Fruit fly (Drosophila melanogaster) whole organism, embryonic: ENCODE measurements around the gene Invadolysin.

Source experiments
- Ada2b ChIP-seq: fragments of 200-800 bp; sonication (Bioruptor generic); IDR thresholded peaks from 2 replicates; pipeline ENCODE4 v1.3.6; 2022; ENCODE audit warnings: missing biosample characterization, missing genetic modification characterization
- CG10959 ChIP-seq: fragments of 200-800 bp; sonication (Bioruptor generic); IDR thresholded peaks from 2 replicates; pipeline ENCODE4 v1.3.6; 2022; ENCODE audit warnings: missing biosample characterization, missing genetic modification characterization
- CG11085 ChIP-seq: fragments of 200-800 bp; sonication (Bioruptor generic); IDR thresholded peaks from 2 replicates; pipeline ENCODE4 v1.3.6; 2022; ENCODE audit warnings: missing biosample characterization, missing genetic modification characterization
- CG12104 ChIP-seq: fragments of 200-800 bp; sonication (Bioruptor generic); optimal IDR thresholded peaks from 3 replicates; lab custom pipeline; 2016; ENCODE audit warnings: missing biosample characterization, missing genetic modification characterization
- CG12219 ChIP-seq: fragments of 200-800 bp; sonication (Bioruptor generic); optimal IDR thresholded peaks from 3 replicates; lab custom pipeline; 2018; ENCODE audit warnings: missing biosample characterization, mild to moderate bottlenecking, missing genetic modification characterization
- CG14965 ChIP-seq: fragments of 200-800 bp; sonication (Bioruptor generic); optimal IDR thresholded peaks from 2 replicates; lab custom pipeline; 2016; ENCODE audit warnings: missing biosample characterization, missing genetic modification characterization, borderline replicate concordance
- CG15011 ChIP-seq: fragments of 200-800 bp; sonication (Bioruptor generic); optimal IDR thresholded peaks from 3 replicates; lab custom pipeline; 2018; ENCODE audit warnings: missing biosample characterization, mild to moderate bottlenecking, missing genetic modification characterization
- CG17359 ChIP-seq: fragments of 200-800 bp; sonication (Bioruptor generic); optimal IDR thresholded peaks from 3 replicates; lab custom pipeline; 2018; ENCODE audit warnings: missing biosample characterization, mild to moderate bottlenecking, missing genetic modification characterization, moderate library complexity
- CG17568 ChIP-seq: fragments of 200-800 bp; sonication (Bioruptor generic); optimal IDR thresholded peaks from 2 replicates; lab custom pipeline; 2018; ENCODE audit warnings: missing biosample characterization, mild to moderate bottlenecking, missing genetic modification characterization, moderate library complexity
- CG2116 ChIP-seq: fragments of 200-800 bp; sonication (Bioruptor generic); optimal IDR thresholded peaks from 3 replicates; lab custom pipeline; 2018; ENCODE audit warnings: missing biosample characterization, mild to moderate bottlenecking, missing genetic modification characterization
- CG2678 ChIP-seq: fragments of 200-800 bp; sonication (Bioruptor generic); optimal IDR thresholded peaks from 3 replicates; lab custom pipeline; 2019; ENCODE audit warnings: missing biosample characterization, mild to moderate bottlenecking, missing genetic modification characterization, moderate library complexity
- CG2875 ChIP-seq: fragments of 200-800 bp; sonication (Bioruptor generic); optimal IDR thresholded peaks from 2 replicates; lab custom pipeline; 2017; ENCODE audit warnings: missing biosample characterization, mild to moderate bottlenecking, missing genetic modification characterization, missing genetic modification reagents
- CG30020 ChIP-seq: fragments of 200-800 bp; optimal IDR thresholded peaks from 2 replicates; lab custom pipeline; 2019; ENCODE audit warnings: missing biosample characterization, mild to moderate bottlenecking, missing genetic modification characterization, moderate library complexity
- CG33213 ChIP-seq: fragments of 200-800 bp; sonication (Bioruptor generic); optimal IDR thresholded peaks from 3 replicates; lab custom pipeline; 2016; ENCODE audit warnings: missing biosample characterization, missing genetic modification characterization
- CG34376 ChIP-seq: fragments of 200-800 bp; sonication (Bioruptor generic); optimal IDR thresholded peaks from 2 replicates; lab custom pipeline; 2018; ENCODE audit warnings: missing biosample characterization, mild to moderate bottlenecking, missing genetic modification characterization
- CG3838 ChIP-seq: fragments of 200-800 bp; sonication (Bioruptor generic); optimal IDR thresholded peaks from 3 replicates; lab custom pipeline; 2016; ENCODE audit warnings: missing biosample characterization, missing genetic modification characterization
- CG6765 ChIP-seq: fragments of 200-800 bp; sonication (Bioruptor generic); optimal IDR thresholded peaks from 3 replicates; lab custom pipeline; 2017; ENCODE audit warnings: missing biosample characterization, mild to moderate bottlenecking, missing genetic modification characterization
- CG7556 ChIP-seq: fragments of 200-800 bp; sonication (Bioruptor generic); optimal IDR thresholded peaks from 2 replicates; lab custom pipeline; 2017; ENCODE audit warnings: missing biosample characterization, mild to moderate bottlenecking, missing genetic modification characterization
- CG7963 ChIP-seq: fragments of 200-800 bp; sonication (Bioruptor generic); IDR thresholded peaks from 3 replicates; pipeline ENCODE4 v1.3.6; 2022; ENCODE audit warnings: missing biosample characterization, missing genetic modification characterization; ENCODE audit not compliant: partially characterized antibody
- CG9727 ChIP-seq: fragments of 200-800 bp; sonication (Bioruptor generic); optimal IDR thresholded peaks from 3 replicates; lab custom pipeline; 2017; ENCODE audit warnings: missing biosample characterization, mild to moderate bottlenecking, missing genetic modification characterization
- Dbx ChIP-seq: fragments of 200-800 bp; sonication (Bioruptor generic); IDR thresholded peaks from 3 replicates; pipeline ENCODE4 v1.3.6; 2022; ENCODE audit warnings: missing biosample characterization, missing genetic modification characterization
- Dref ChIP-seq: fragments of 200-800 bp; sonication (Bioruptor generic); IDR thresholded peaks from 2 replicates; pipeline ENCODE4 v1.3.6; 2022; ENCODE audit warnings: missing biosample characterization, missing genetic modification characterization
- H15 ChIP-seq: fragments of 200-800 bp; sonication (Bioruptor generic); IDR thresholded peaks from 3 replicates; pipeline ENCODE4 v1.3.6; 2022; ENCODE audit warnings: missing biosample characterization, missing genetic modification characterization
- H2.0 ChIP-seq: fragments of 200-800 bp; sonication (Bioruptor generic); IDR thresholded peaks from 2 replicates; pipeline ENCODE4 v1.3.6; 2022; ENCODE audit warnings: missing biosample characterization, missing genetic modification characterization
- HLH54F ChIP-seq: fragments of 200-800 bp; sonication (Bioruptor generic); optimal IDR thresholded peaks from 3 replicates; lab custom pipeline; 2016; ENCODE audit warnings: missing biosample characterization, missing genetic modification characterization
- Mes4 ChIP-seq: fragments of 200-800 bp; sonication (Bioruptor generic); optimal IDR thresholded peaks from 2 replicates; lab custom pipeline; 2016; ENCODE audit warnings: missing biosample characterization, missing genetic modification characterization
- Mrtf ChIP-seq: fragments of 200-800 bp; sonication (Bioruptor generic); IDR thresholded peaks from 3 replicates; pipeline ENCODE4 v1.3.6; 2022; ENCODE audit warnings: missing biosample characterization, missing genetic modification characterization
- NC2α ChIP-seq: fragments of 200-800 bp; sonication (Bioruptor generic); optimal IDR thresholded peaks from 2 replicates; lab custom pipeline; 2016; ENCODE audit warnings: missing biosample characterization, missing genetic modification characterization
- NC2β ChIP-seq: fragments of 200-800 bp; sonication (Bioruptor generic); optimal IDR thresholded peaks from 2 replicates; lab custom pipeline; 2016; ENCODE audit warnings: missing biosample characterization, missing genetic modification characterization
- Nf-YB ChIP-seq: fragments of 200-800 bp; sonication (Bioruptor generic); optimal IDR thresholded peaks from 3 replicates; lab custom pipeline; 2019; ENCODE audit warnings: missing biosample characterization, mild to moderate bottlenecking, missing genetic modification characterization, moderate library complexity
- Poxn ChIP-seq: fragments of 200-800 bp; sonication (Bioruptor generic); IDR thresholded peaks from 2 replicates; pipeline ENCODE4 v1.3.6; 2022; ENCODE audit warnings: missing biosample characterization, missing genetic modification characterization
- Sox100B ChIP-seq: fragments of 200-800 bp; sonication (Bioruptor generic); optimal IDR thresholded peaks from 3 replicates; lab custom pipeline; 2018; ENCODE audit warnings: missing biosample characterization, mild to moderate bottlenecking, missing genetic modification characterization
- ash1 ChIP-seq: fragments of 200-800 bp; sonication (Bioruptor generic); optimal IDR thresholded peaks from 2 replicates; lab custom pipeline; 2018; ENCODE audit warnings: missing biosample characterization, mild to moderate bottlenecking, missing genetic modification characterization
- chn ChIP-seq: fragments of 200-800 bp; sonication (Bioruptor generic); optimal IDR thresholded peaks from 2 replicates; lab custom pipeline; 2016; ENCODE audit warnings: missing biosample characterization, missing genetic modification characterization
- corto ChIP-seq: fragments of 200-800 bp; sonication (Bioruptor generic); optimal IDR thresholded peaks from 2 replicates; lab custom pipeline; 2016; ENCODE audit warnings: missing biosample characterization, mild to moderate bottlenecking, missing genetic modification characterization, moderate library complexity
- dmrt99B ChIP-seq: fragments of 200-800 bp; sonication (Bioruptor generic); optimal IDR thresholded peaks from 2 replicates; lab custom pipeline; 2018; ENCODE audit warnings: missing biosample characterization, mild to moderate bottlenecking, missing genetic modification characterization, moderate library complexity
- ham ChIP-seq: fragments of 200-800 bp; sonication (Bioruptor generic); IDR thresholded peaks from 2 replicates; pipeline ENCODE4 v1.3.6; 2022; ENCODE audit warnings: missing biosample characterization, missing genetic modification characterization
- nau ChIP-seq: fragments of 200-800 bp; sonication (Bioruptor generic); optimal IDR thresholded peaks from 3 replicates; lab custom pipeline; 2017; ENCODE audit warnings: missing biosample characterization, mild to moderate bottlenecking, missing genetic modification characterization, missing genetic modification reagents
- nerfin-1 ChIP-seq: fragments of 200-800 bp; sonication (Bioruptor generic); optimal IDR thresholded peaks from 3 replicates; lab custom pipeline; 2019; ENCODE audit warnings: missing biosample characterization, mild to moderate bottlenecking, missing genetic modification characterization, moderate library complexity
- pb ChIP-seq: fragments of 200-800 bp; sonication (Bioruptor generic); optimal IDR thresholded peaks from 3 replicates; lab custom pipeline; 2016; ENCODE audit warnings: missing biosample characterization, missing genetic modification characterization
- rib ChIP-seq: fragments of 200-800 bp; sonication (Bioruptor generic); IDR thresholded peaks from 2 replicates; pipeline ENCODE4 v1.3.6; 2022; ENCODE audit warnings: missing biosample characterization, missing genetic modification characterization
- run ChIP-seq: fragments of 200-800 bp; sonication (Bioruptor generic); optimal IDR thresholded peaks from 3 replicates; lab custom pipeline; 2018; ENCODE audit warnings: missing biosample characterization, mild to moderate bottlenecking, missing genetic modification characterization
- seq ChIP-seq: fragments of 200-800 bp; sonication (Bioruptor generic); IDR thresholded peaks from 2 replicates; pipeline ENCODE4 v1.3.6; 2022; ENCODE audit warnings: missing biosample characterization, missing genetic modification characterization
- shn ChIP-seq: fragments of 200-800 bp; sonication (Bioruptor generic); optimal IDR thresholded peaks from 3 replicates; lab custom pipeline; 2016; ENCODE audit warnings: missing biosample characterization, missing genetic modification characterization
- sim ChIP-seq: fragments of 200-800 bp; sonication (Bioruptor generic); IDR thresholded peaks from 2 replicates; pipeline ENCODE4 v1.3.6; 2022; ENCODE audit warnings: missing biosample characterization, missing genetic modification characterization
- stwl ChIP-seq: fragments of 200-800 bp; sonication (Bioruptor generic); optimal IDR thresholded peaks from 3 replicates; lab custom pipeline; 2018; ENCODE audit warnings: missing biosample characterization, mild to moderate bottlenecking, missing genetic modification characterization, moderate library complexity
- twi ChIP-seq: fragments of 200-800 bp; optimal IDR thresholded peaks from 2 replicates; lab custom pipeline; 2019; ENCODE audit warnings: missing biosample characterization, mild to moderate bottlenecking, missing genetic modification characterization, moderate library complexity
- vfl ChIP-seq: fragments of 200-800 bp; sonication (Bioruptor generic); optimal IDR thresholded peaks from 2 replicates; lab custom pipeline; 2016; ENCODE audit warnings: missing biosample characterization, missing genetic modification characterization
- wdn ChIP-seq: fragments of 200-800 bp; sonication (Bioruptor generic); IDR thresholded peaks from 2 replicates; pipeline ENCODE4 v1.3.6; 2022; ENCODE audit warnings: missing biosample characterization, missing genetic modification characterization

Invadolysin gene

dm6 chr3R:10144103-10144998 lies at the start of gene Invadolysin, which contains the start of gene TAF1B (continued):
- TF ChIP-seq Dref (peak; percentile 84), nau (GFP tag; lab: Kevin White, UChicago) (no peak), H2.0 (GFP tag; lab: Robert Waterston, UW) (peak; percentile 14; the same call in 1 of the 2 replicates), Dbx (GFP tag; lab: Robert Waterston, UW) (peak; percentile 25; the same call in 1 of the 3 replicates), Nf-YB (GFP tag; lab: Kevin White, UChicago) (peak; percentile 19), CG14965 (GFP tag; lab: Kevin White, UChicago) (no peak), Poxn (GFP tag; lab: Robert Waterston, UW) (no peak), CG15011 (no peak), CG30020 (tag; lab: Kevin White, UChicago) (peak; percentile 49), ham (GFP tag; lab: Robert Waterston, UW) (no peak), sim (GFP tag; lab: Robert Waterston, UW) (no peak), Mes4 (GFP tag; lab: Kevin White, UChicago) (peak; percentile 37), stwl (tag; lab: Kevin White, UChicago) (peak; percentile 80), CG9727 (GFP tag; lab: Kevin White, UChicago) (peak; percentile 65), CG7963 (GFP tag; lab: Robert Waterston, UW) (peak; percentile 88), run (peak; percentile 15), dmrt99B (tag; lab: Kevin White, UChicago) (peak; percentile 22), NC2α (GFP tag; lab: Kevin White, UChicago) (no peak), vfl (GFP tag; lab: Kevin White, UChicago) (no peak), CG7556 (GFP tag; lab: Kevin White, UChicago) (peak; percentile 45), HLH54F (GFP tag; lab: Kevin White, UChicago) (peak; percentile 26), CG12104 (GFP tag; lab: Kevin White, UChicago) (peak; percentile 13), nerfin-1 (tag; lab: Kevin White, UChicago) (peak; percentile 58), twi (no peak), ash1 (GFP tag; lab: Kevin White, UChicago) (no peak), wdn (GFP tag; lab: Robert Waterston, UW) (peak; percentile 13; the same call in 1 of the 2 replicates), CG12219 (GFP tag; lab: Kevin White, UChicago) (no peak), CG6765 (GFP tag; lab: Kevin White, UChicago) (peak; percentile 61), CG2875 (no peak), H15 (GFP tag; lab: Robert Waterston, UW) (peak; percentile 25; the same call in 1 of the 3 replicates), CG17359 (tag; lab: Kevin White, UChicago) (peak; percentile 40), CG17568 (GFP tag; lab: Kevin White, UChicago) (no peak), CG2678 (tag; lab: Kevin White, UChicago) (peak; percentile 46), pb (GFP tag; lab: Kevin White, UChicago) (no peak), seq (peak; percentile 22; the same call in 1 of the 2 replicates), CG33213 (GFP tag; lab: Kevin White, UChicago) (peak; percentile 79), CG3838 (GFP tag; lab: Kevin White, UChicago) (no peak), chn (no peak), CG2116 (GFP tag; lab: Kevin White, UChicago) (peak; percentile 87), shn (GFP tag; lab: Kevin White, UChicago) (no peak), corto (GFP tag; lab: Kevin White, UChicago) (peak; percentile 64), Ada2b (peak; percentile 40; the same call in 1 of the 2 replicates), rib (GFP tag; lab: Robert Waterston, UW) (peak; percentile 66; the same call in 1 of the 2 replicates), CG11085 (GFP tag; lab: Robert Waterston, UW) (0 out of 2 replicates have a peak, but pooled peaks have one; percentile 40), Sox100B (GFP tag; lab: Kevin White, UChicago) (peak; percentile 40), NC2β (GFP tag; lab: Kevin White, UChicago) (peak; percentile 46), CG34376 (GFP tag; lab: Kevin White, UChicago) (peak; percentile 5), CG10959 (GFP tag; lab: Robert Waterston, UW) (no peak), Mrtf (no peak)
